Worm (Caenorhabditis elegans): ENCODE results near the gene del-8.

DNA sequence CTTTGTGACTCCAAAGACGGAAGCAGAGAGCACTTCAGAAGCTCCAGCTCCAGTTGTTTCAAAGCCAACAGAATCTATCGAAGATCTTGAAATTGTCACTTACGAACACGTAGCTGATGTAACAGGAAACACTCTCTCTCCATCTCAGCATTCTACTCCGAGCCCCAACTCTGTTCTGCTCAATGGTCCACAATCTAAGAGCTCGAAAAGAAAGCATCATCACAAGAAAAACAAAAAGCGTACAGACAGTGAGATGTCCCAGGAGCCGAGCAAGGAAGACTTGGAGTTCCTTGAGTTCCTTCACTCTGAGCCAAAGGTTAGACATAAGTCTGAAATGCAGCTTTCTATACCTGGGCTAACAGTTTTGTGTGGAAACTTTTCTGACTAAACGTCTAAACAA lies 33.2 kb upstream of the del-8 start:
- no peak for TF ChIP-seq lin-13 (GFP tag; optimal IDR thresholded peaks at IDR 0.05)
- no peak for TF ChIP-seq ztf-4 (tag; optimal IDR thresholded peaks at IDR 0.05)
- no peak for TF ChIP-seq ztf-11 (tag; optimal IDR thresholded peaks at IDR 0.05)
- TF ChIP-seq nhr-11 (tag; optimal IDR thresholded peaks at IDR 0.05) = no peak
- TF ChIP-seq mab-5 (tag; optimal IDR thresholded peaks at IDR 0.05) = no peak
- no peak for TF ChIP-seq elt-1 (tag; optimal IDR thresholded peaks at IDR 0.05)
- no peak for TF ChIP-seq unc-62 (GFP tag; optimal IDR thresholded peaks at IDR 0.05)
- TF ChIP-seq sma-3 (GFP tag; optimal IDR thresholded peaks at IDR 0.05) = no peak
- no peak for TF ChIP-seq ZK546.5 (tag; optimal IDR thresholded peaks at IDR 0.05)
- TF ChIP-seq fos-1 (tag; optimal IDR thresholded peaks at IDR 0.05) = no peak
- TF ChIP-seq elt-3 (tag; optimal IDR thresholded peaks at IDR 0.05) = no peak
- TF ChIP-seq nhr-12 (tag; optimal IDR thresholded peaks at IDR 0.05) = no peak
- TF ChIP-seq nhr-10 (tag; optimal IDR thresholded peaks at IDR 0.05) = no peak
